Worm (Caenorhabditis elegans): Measurements from ENCODE around the gene srw-94.

- no peak for TF ChIP-seq fkh-6 (tag; optimal IDR thresholded peaks at IDR 0.05)
- TF ChIP-seq pqm-1 (tag; optimal IDR thresholded peaks at IDR 0.05): no peak
- TF ChIP-seq nhr-11 (tag; optimal IDR thresholded peaks at IDR 0.05): no peak
- TF ChIP-seq lin-11 (tag; optimal IDR thresholded peaks at IDR 0.05): no peak
- TF ChIP-seq hlh-8 (tag; optimal IDR thresholded peaks at IDR 0.05): no peak
- TF ChIP-seq pha-4 (tag; optimal IDR thresholded peaks at IDR 0.05): no peak
- TF ChIP-seq tbx-2 (tag; optimal IDR thresholded peaks at IDR 0.05): no peak
- no peak for TF ChIP-seq ceh-22 (tag; optimal IDR thresholded peaks at IDR 0.05)
- TF ChIP-seq gmeb-2 (tag; optimal IDR thresholded peaks at IDR 0.05): no peak
- no peak for TF ChIP-seq ama-1 (optimal IDR thresholded peaks at IDR 0.05)
Measured at ce11 chrIV:4864524-4864923, 50.2 kb downstream of the srw-94 start.
